Worm (Caenorhabditis elegans) whole organism, midembryonic: ENCODE measurements around the gene sqv-1.

ENCODE experiments used
- cog-1 ChIP-seq: sonication (generic microtip); optimal IDR thresholded peaks from 2 replicates; lab custom pipeline; 2016; ENCODE audit warnings: missing genetic modification characterization, missing compliant biosample characterization
- ref-1 ChIP-seq: fragments of 200-800 bp; sonication (Bioruptor generic); conservative IDR thresholded peaks from 2 replicates; pipeline ENCODE4 v1.3.6; 2022; ENCODE audit warnings: missing genetic modification reagents, missing genetic modification characterization, missing compliant biosample characterization
- tab-1 ChIP-seq: fragments of 200-800 bp; sonication (Bioruptor generic); IDR thresholded peaks from 2 replicates; pipeline ENCODE4 v1.3.6; 2022; ENCODE audit warnings: missing genetic modification characterization, missing compliant biosample characterization
- ztf-23 ChIP-seq: fragments of 200-800 bp; sonication (Bioruptor generic); IDR thresholded peaks from 2 replicates; pipeline ENCODE4 v1.3.6; 2022; ENCODE audit warnings: missing genetic modification reagents, missing genetic modification characterization, missing compliant biosample characterization

DNA sequence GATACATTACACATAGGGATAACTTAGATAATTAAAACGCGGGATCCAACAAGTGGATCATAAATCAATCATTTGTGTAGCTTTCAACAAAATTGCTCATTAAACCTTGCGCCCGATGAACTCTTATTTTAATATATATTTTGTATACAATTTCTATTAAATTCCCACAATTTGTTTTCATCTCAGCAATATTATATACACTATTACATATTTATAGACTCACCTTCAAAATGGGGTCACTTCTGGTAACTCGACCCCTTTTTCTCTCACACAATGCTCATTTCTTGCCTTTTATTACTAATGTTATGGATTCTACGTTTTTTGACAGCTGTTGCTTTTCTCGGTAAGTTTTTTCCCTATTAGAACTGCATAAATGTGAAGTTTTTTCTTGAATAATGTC, 21.3 kb upstream of the sqv-1 start, which contains the start of gene lgc-6:
- TF ChIP-seq ztf-23 (GFP tag; lab: Robert Waterston, UW) = no peak
- no peak for TF ChIP-seq ref-1
- TF ChIP-seq tab-1 = no peak
- TF ChIP-seq cog-1 (tag; lab: Kevin White, UChicago) = no peak
